Fruit fly (Drosophila melanogaster): Measurements from ENCODE around the gene Srp68.

Srp68 gene

DNA sequence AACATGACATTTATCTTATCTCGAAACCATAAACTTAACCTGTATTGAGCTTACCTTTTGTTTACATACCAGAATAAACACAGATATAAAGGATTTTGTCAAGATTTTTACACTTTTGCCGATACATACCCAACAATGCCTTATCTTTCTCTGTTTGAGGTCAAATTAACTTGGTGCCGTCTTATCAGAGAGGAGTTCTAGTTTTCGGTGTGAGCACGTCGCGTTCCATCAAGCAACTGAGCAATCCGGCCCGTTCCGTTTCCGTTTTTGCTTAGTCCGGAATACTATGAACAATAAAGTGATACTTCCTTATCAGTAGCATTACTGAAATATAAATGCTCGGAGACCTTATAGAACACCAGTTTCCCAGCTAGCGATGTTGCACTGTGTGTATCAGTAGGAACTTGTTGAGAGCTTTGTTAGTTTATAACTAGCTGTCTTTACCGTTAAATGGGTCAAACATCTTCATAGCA is 11.0 kb downstream of the Srp68 start, which contains the start of gene Galk (continued):
- TF ChIP-seq Dfd (GFP tag; optimal IDR thresholded peaks at IDR 0.05) (no peak), dpn (GFP tag; optimal IDR thresholded peaks at IDR 0.05) (peak; percentile 68 to 75), kah (GFP tag; optimal IDR thresholded peaks at IDR 0.05) (peak; percentile 30), Bteb2 (GFP tag; optimal IDR thresholded peaks at IDR 0.05) (peak; percentile 17), CG4730 (GFP tag; IDR thresholded peaks at IDR 0.05) (peak; percentile 52; the same call in 1 of the 2 replicates), Med (GFP tag) (peak; percentile 94), Taf1 (GFP tag; IDR thresholded peaks at IDR 0.05) (peak; percentile 79), CG12236 (GFP tag; optimal IDR thresholded peaks at IDR 0.05) (no peak), lmd (GFP tag; IDR thresholded peaks at IDR 0.05) (peak; percentile 81), CoRest (tag; optimal IDR thresholded peaks at IDR 0.05) (no peak), so (GFP tag; IDR thresholded peaks at IDR 0.05) (no peak), zfh2 (GFP tag; optimal IDR thresholded peaks at IDR 0.05) (peak; percentile 56), tx (GFP tag; optimal IDR thresholded peaks at IDR 0.05) (peak; percentile 55), mirr (GFP tag; optimal IDR thresholded peaks at IDR 0.05) (peak; percentile 93), slbo (GFP tag; IDR thresholded peaks at IDR 0.05) (peak; percentile 90), CG17361 (GFP tag; IDR thresholded peaks at IDR 0.05) (no peak; the same call in 2 of the 3 replicates), cg (GFP tag; optimal IDR thresholded peaks at IDR 0.05) (no peak), dm (GFP tag; optimal IDR thresholded peaks at IDR 0.05) (no peak), ind (GFP tag; optimal IDR thresholded peaks at IDR 0.05) (peak; percentile 71), lbe (GFP tag; optimal IDR thresholded peaks at IDR 0.05) (no peak), CG1792 (GFP tag; optimal IDR thresholded peaks at IDR 0.05) (peak; percentile 46), CG8388 (GFP tag; optimal IDR thresholded peaks at IDR 0.05) (no peak), zen2 (GFP tag; IDR thresholded peaks at IDR 0.05; ENCODE audit: partially characterized antibody) (no peak), CG9609 (GFP tag; optimal IDR thresholded peaks at IDR 0.05) (peak; percentile 62), CG12659 (GFP tag; optimal IDR thresholded peaks at IDR 0.05) (peak; percentile 28), inv (GFP tag; IDR thresholded peaks at IDR 0.05; ENCODE audit: partially characterized antibody) (no peak), eyg (GFP tag; optimal IDR thresholded peaks at IDR 0.05) (no peak), mam (GFP tag; optimal IDR thresholded peaks at IDR 0.05) (peak; percentile 82), CG15479 (GFP tag; optimal IDR thresholded peaks at IDR 0.05) (no peak), CG9817 (tag; optimal IDR thresholded peaks at IDR 0.05) (peak; percentile 52), CG31365 (tag; optimal IDR thresholded peaks at IDR 0.05) (peak; percentile 26), pzg (GFP tag; optimal IDR thresholded peaks at IDR 0.05) (no peak), CG8944 (GFP tag; optimal IDR thresholded peaks at IDR 0.05) (peak; percentile 27), CG6765 (GFP tag; optimal IDR thresholded peaks at IDR 0.05) (peak; percentile 68), Hr78 (GFP tag; optimal IDR thresholded peaks at IDR 0.05) (peak in 1 of 2 experiments; percentile 86), ham (GFP tag; IDR thresholded peaks at IDR 0.05) (no peak), slou (GFP tag; optimal IDR thresholded peaks at IDR 0.05) (no peak), CG8359 (GFP tag; optimal IDR thresholded peaks at IDR 0.05; ENCODE audit: borderline replicate concordance) (no peak), Usf (GFP tag; optimal IDR thresholded peaks at IDR 0.05) (no peak), run (tag; optimal IDR thresholded peaks at IDR 0.05) (peak; percentile 60), CG13624 (GFP tag; optimal IDR thresholded peaks at IDR 0.05) (peak; percentile 25), CG2116 (GFP tag; optimal IDR thresholded peaks at IDR 0.05) (no peak), Bgb (GFP tag; IDR thresholded peaks at IDR 0.05; ENCODE audit: partially characterized antibody) (no peak; the same call in 1 of the 2 replicates), CrebB (tag; optimal IDR thresholded peaks at IDR 0.05) (peak; percentile 70), CG7987 (GFP tag; optimal IDR thresholded peaks at IDR 0.05) (peak; percentile 33), CG9727 (GFP tag; optimal IDR thresholded peaks at IDR 0.05) (peak; percentile 22), D19B (GFP tag; optimal IDR thresholded peaks at IDR 0.05) (no peak), ATbp (GFP tag; optimal IDR thresholded peaks at IDR 0.05) (peak; percentile 83), CG8281 (tag; optimal IDR thresholded peaks at IDR 0.05) (peak; percentile 42), CG12104 (GFP tag; optimal IDR thresholded peaks at IDR 0.05) (no peak)
